Worm (Caenorhabditis elegans) whole organism, L1 larva: ENCODE data around the gene inx-2.

Experiments used
- C16A3.4 ChIP-seq: fragments of 150-350 bp; optimal IDR thresholded peaks from 2 replicates; lab custom pipeline; 2014; ENCODE audit warnings: missing biosample characterization, missing genetic modification characterization
- Y116A8C.19 ChIP-seq: sonication (generic microtip); optimal IDR thresholded peaks from 2 replicates; lab custom pipeline; 2016; ENCODE audit warnings: missing compliant biosample characterization, missing genetic modification characterization, borderline replicate concordance
- aly-2 ChIP-seq: fragments of 150-350 bp; optimal IDR thresholded peaks from 2 replicates; lab custom pipeline; 2014; ENCODE audit warnings: missing biosample characterization, missing genetic modification characterization
- blmp-1 ChIP-seq: fragments of 150-350 bp; optimal IDR thresholded peaks from 2 replicates; lab custom pipeline; 2014; ENCODE audit warnings: missing biosample characterization, missing genetic modification characterization
- ceh-63 ChIP-seq: fragments of 200-800 bp; sonication (Bioruptor generic); optimal IDR thresholded peaks from 2 replicates; lab custom pipeline; 2018; ENCODE audit warnings: mild to moderate bottlenecking, missing genetic modification characterization, missing compliant biosample characterization
- ceh-8 ChIP-seq: fragments of 200-800 bp; sonication (Bioruptor generic); optimal IDR thresholded peaks from 2 replicates; lab custom pipeline; 2018; ENCODE audit warnings: mild to moderate bottlenecking, missing genetic modification characterization, moderate library complexity, missing compliant biosample characterization
- ceh-90 ChIP-seq: sonication (generic microtip); optimal IDR thresholded peaks from 2 replicates; lab custom pipeline; 2016; ENCODE audit warnings: missing genetic modification characterization, missing compliant biosample characterization
- efl-3 ChIP-seq: fragments of 200-800 bp; sonication (Bioruptor generic); optimal IDR thresholded peaks from 2 replicates; lab custom pipeline; 2018; ENCODE audit warnings: mild to moderate bottlenecking, missing genetic modification characterization, missing compliant biosample characterization
- ets-5 ChIP-seq: fragments of 200-800 bp; sonication (Bioruptor generic); IDR thresholded peaks from 2 replicates; pipeline ENCODE4 v1.3.6; 2022; ENCODE audit warnings: missing genetic modification characterization, missing compliant biosample characterization
- fkh-10 ChIP-seq: sonication (generic microtip); optimal IDR thresholded peaks from 2 replicates; lab custom pipeline; 2017; ENCODE audit warnings: missing biosample characterization, missing genetic modification reagents, missing genetic modification characterization
- fkh-4 ChIP-seq: sonication (generic microtip); optimal IDR thresholded peaks from 2 replicates; lab custom pipeline; 2016; ENCODE audit warnings: missing compliant biosample characterization, missing genetic modification characterization, borderline replicate concordance
- hlh-17 ChIP-seq: fragments of 200-800 bp; sonication (Bioruptor generic); optimal IDR thresholded peaks from 2 replicates; lab custom pipeline; 2018; ENCODE audit warnings: missing genetic modification characterization, mild to moderate bottlenecking, missing compliant biosample characterization, moderate library complexity, borderline replicate concordance
- hpl-2 ChIP-seq: fragments of 150-350 bp; optimal IDR thresholded peaks from 2 replicates; lab custom pipeline; 2014; ENCODE audit warnings: missing biosample characterization, missing genetic modification reagents, missing genetic modification characterization
- lin-14 ChIP-seq: fragments of 200-800 bp; sonication (Bioruptor generic); optimal IDR thresholded peaks from 2 replicates; lab custom pipeline; 2018; ENCODE audit warnings: mild to moderate bottlenecking, missing genetic modification characterization, moderate library complexity, missing compliant biosample characterization
- lin-35 ChIP-seq, 2 experiments: fragments of 150-350 bp; optimal IDR thresholded peaks; 2 replicates each; lab custom pipeline; 2014; ENCODE audit warnings: missing biosample characterization in 2 of 2, missing genetic modification characterization in 2 of 2, missing genetic modification reagents in 2 of 2
- mdl-1 ChIP-seq, 2 experiments: fragments of 150-350 bp; optimal IDR thresholded peaks; 2 replicates each; lab custom pipeline; 2014 to 2017; ENCODE audit warnings: missing biosample characterization in 2 of 2, missing genetic modification characterization in 2 of 2, inconsistent platforms in 1 of 2
- nhr-12 ChIP-seq: sonication (generic microtip); optimal IDR thresholded peaks from 2 replicates; lab custom pipeline; 2017; ENCODE audit warnings: missing biosample characterization, missing genetic modification characterization
- nhr-19 ChIP-seq: fragments of 200-800 bp; sonication (Bioruptor generic); conservative IDR thresholded peaks from 2 replicates; pipeline ENCODE4 v1.3.6; 2022; ENCODE audit warnings: missing genetic modification characterization, missing compliant biosample characterization
- nhr-20 ChIP-seq: sonication (generic microtip); optimal IDR thresholded peaks from 2 replicates; lab custom pipeline; 2016; ENCODE audit warnings: mild to moderate bottlenecking, missing genetic modification characterization, missing compliant biosample characterization
- nhr-28 ChIP-seq: fragments of 150-350 bp; optimal IDR thresholded peaks from 2 replicates; lab custom pipeline; 2014; ENCODE audit warnings: missing biosample characterization, missing genetic modification characterization
- nhr-77 ChIP-seq: fragments of 150-350 bp; optimal IDR thresholded peaks from 2 replicates; lab custom pipeline; 2014; ENCODE audit warnings: missing biosample characterization, missing genetic modification characterization
- nhr-85 ChIP-seq: sonication (generic microtip); peaks from one replicate; lab custom pipeline; 2016; ENCODE audit warnings: missing genetic modification characterization, inconsistent platforms, missing compliant biosample characterization
- pag-3 ChIP-seq: sonication (generic microtip); optimal IDR thresholded peaks from 2 replicates; lab custom pipeline; 2017; ENCODE audit warnings: missing genetic modification characterization, mild to moderate bottlenecking, missing compliant biosample characterization, antibody characterized with exemption, borderline replicate concordance; ENCODE audit not compliant: insufficient read depth
- rnt-1 ChIP-seq: sonication (generic microtip); optimal IDR thresholded peaks from 2 replicates; lab custom pipeline; 2016; ENCODE audit warnings: mild to moderate bottlenecking, missing genetic modification characterization, moderate library complexity, missing compliant biosample characterization
- sptf-1 ChIP-seq: fragments of 150-350 bp; optimal IDR thresholded peaks from 2 replicates; lab custom pipeline; 2014; ENCODE audit warnings: missing biosample characterization, missing genetic modification characterization
- tlp-1 ChIP-seq: fragments of 150-350 bp; optimal IDR thresholded peaks from 2 replicates; lab custom pipeline; 2014; ENCODE audit warnings: missing biosample characterization, missing genetic modification characterization
- unc-130 ChIP-seq: fragments of 150-350 bp; optimal IDR thresholded peaks from 2 replicates; lab custom pipeline; 2017; ENCODE audit warnings: missing biosample characterization, missing genetic modification characterization, inconsistent platforms
- unc-86 ChIP-seq: sonication (generic microtip); optimal IDR thresholded peaks from 2 replicates; lab custom pipeline; 2016; ENCODE audit warnings: missing genetic modification characterization, missing compliant biosample characterization
- xbp-1 ChIP-seq: sonication (generic microtip); optimal IDR thresholded peaks from 2 replicates; lab custom pipeline; 2016; ENCODE audit warnings: missing genetic modification characterization, missing compliant biosample characterization
- zag-1 ChIP-seq: fragments of 150-350 bp; optimal IDR thresholded peaks from 2 replicates; lab custom pipeline; 2014; ENCODE audit warnings: missing biosample characterization, missing genetic modification characterization
- ztf-11 ChIP-seq, 2 experiments: sonication (generic microtip); optimal IDR thresholded peaks; 2 replicates each; lab custom pipeline; 2016 to 2017; ENCODE audit warnings: missing genetic modification characterization in 2 of 2, missing biosample characterization in 1 of 2, missing compliant biosample characterization in 1 of 2
- ztf-4 ChIP-seq: fragments of 150-350 bp; optimal IDR thresholded peaks from 2 replicates; lab custom pipeline; 2014; ENCODE audit warnings: missing biosample characterization, missing genetic modification characterization

The inx-2 gene

DNA sequence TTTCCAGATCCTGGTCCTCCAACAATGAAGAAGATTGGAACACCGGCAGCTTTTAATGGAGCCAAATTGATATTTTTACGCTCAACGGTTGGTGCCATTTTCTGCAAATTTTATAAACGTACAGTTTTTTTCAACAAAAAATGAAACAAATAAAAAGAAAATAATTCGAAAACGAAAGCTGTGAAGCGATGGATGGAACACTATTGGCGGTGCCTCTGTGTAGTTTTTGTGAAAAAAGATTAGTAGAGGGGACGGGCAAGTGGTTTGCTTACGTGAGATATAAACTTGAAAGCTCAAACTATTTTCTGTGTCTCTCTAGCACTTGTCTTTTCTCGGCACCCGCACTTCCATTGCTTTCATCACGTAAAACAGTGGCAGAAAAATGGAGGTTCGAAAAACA lies 8.9 kb downstream of the inx-2 start, which contains the start of gene F38B2.4:
F38B2.4 (minus strand) TSS at position 101 of the 400 bp plus-strand sequence.
- TF ChIP-seq nhr-77 (tag; lab: Kevin White, UChicago) (no peak), nhr-85 (tag; lab: Kevin White, UChicago) (peak; percentile 24), pag-3 (tag; lab: Kevin White, UChicago) (peak; percentile 37), fkh-10 (no peak), lin-14 (GFP tag; lab: Kevin White, UChicago) (peak; percentile 62), rnt-1 (tag; lab: Kevin White, UChicago) (peak; percentile 17)

DNA sequence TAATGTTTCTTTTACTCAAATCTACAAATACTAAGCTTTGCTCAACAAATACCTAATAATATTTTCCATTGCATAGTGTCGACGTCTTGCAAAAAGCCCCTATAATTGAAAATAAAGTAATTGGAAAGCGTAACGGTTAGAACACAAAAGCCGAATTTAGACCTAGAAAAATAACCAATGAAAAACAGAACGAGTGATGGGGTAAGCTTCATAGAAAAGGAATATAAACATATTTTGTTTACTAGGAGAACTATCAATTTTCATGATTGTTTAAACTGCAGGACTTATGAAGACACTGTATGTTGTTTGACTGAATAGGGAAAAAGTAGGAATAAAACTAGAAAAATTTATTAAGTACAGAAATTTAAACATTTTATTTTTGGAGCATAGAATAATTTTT lies 10.3 kb downstream of the inx-2 start, which contains the start of gene F38B2.3:
F38B2.3 (minus strand) TSS at position 101 of the 400 bp plus-strand sequence.
- TF ChIP-seq zag-1 (no peak), blmp-1 (tag; lab: Kevin White, UChicago) (no peak), ztf-4 (tag; lab: Kevin White, UChicago) (no peak), unc-86 (tag; lab: Kevin White, UChicago) (no peak), ceh-63 (GFP tag; lab: Kevin White, UChicago) (no peak), ceh-90 (no peak), Y116A8C.19 (no peak), nhr-12 (tag; lab: Kevin White, UChicago) (no peak), unc-130 (no peak), ets-5 (GFP tag; lab: Robert Waterston, UW) (no peak), hpl-2 (GFP tag; lab: Kevin White, UChicago) (no peak)

DNA sequence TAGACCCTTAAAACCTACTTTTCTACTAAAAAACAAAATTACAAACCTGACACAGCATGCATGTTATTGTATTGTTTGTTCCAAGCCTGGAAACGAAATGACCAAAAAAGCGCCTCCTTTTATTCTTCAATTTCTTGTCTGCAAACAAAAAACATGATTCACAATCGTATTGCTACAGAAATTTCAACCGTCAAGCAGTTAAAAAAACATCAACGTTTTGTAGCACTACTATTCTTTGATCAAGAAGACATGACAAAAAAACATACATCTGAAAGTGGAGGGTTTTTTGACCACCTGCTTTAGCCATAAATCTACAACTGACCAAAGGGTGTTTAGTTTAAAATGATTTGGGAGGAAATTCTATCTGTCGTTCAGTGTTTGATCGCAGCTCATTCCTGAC lies 15.4 kb downstream of the inx-2 start, which contains the start of gene F38B2.6:
F38B2.6 (minus strand) TSS at position 101 of the 400 bp plus-strand sequence.
- TF ChIP-seq C16A3.4 (tag; lab: Kevin White, UChicago), result no peak
- TF ChIP-seq fkh-4 (tag; lab: Kevin White, UChicago), result no peak

DNA sequence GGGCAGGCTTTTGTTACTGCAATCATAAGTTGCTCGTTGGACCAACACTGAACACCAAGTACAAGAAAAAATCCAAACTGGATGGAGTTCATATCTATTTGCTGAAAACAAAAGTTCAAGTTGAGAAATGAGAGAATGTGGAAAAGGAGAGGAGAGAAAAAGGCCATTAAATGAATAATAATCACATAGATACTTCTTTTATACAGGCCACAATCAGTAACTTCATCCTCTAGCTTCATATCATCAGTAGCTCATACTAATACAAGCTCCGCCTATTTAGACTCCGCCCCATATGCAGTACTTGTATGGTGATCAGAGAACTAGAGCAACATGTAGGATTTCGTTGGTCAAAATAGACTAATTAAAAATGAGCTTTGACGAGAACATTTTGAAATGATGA lies 17.3 kb downstream of the inx-2 start, which contains the start of gene F38B2.2:
F38B2.2 (minus strand) TSS at position 101 of the 400 bp plus-strand sequence.
- no peak for TF ChIP-seq hlh-17 (GFP tag; lab: Kevin White, UChicago)
- TF ChIP-seq ceh-8 (GFP tag; lab: Kevin White, UChicago), result peak; percentile 47

DNA sequence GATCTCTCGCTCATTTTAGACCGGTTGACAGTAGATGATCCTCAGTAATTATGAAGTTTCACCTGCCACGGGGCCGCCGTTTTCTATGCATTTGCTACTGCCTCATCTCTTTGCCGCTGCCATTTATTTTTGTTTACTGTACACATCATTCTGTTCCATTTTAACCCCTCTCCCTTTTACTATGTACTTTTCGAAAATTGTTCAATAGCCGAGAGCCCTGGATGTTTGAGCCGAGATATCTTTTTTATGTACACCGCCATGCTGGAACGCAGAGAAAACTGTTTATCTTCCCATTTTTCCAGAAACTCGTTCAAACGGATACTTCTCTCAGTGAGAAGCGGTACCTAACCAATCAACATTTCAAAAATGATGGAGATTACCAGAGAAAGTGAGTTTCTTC lies 25.7 kb downstream of the inx-2 start, which contains the start of gene ifa-1:
ifa-1 (plus strand) TSS at position 301 of the 400 bp plus-strand sequence.
- TF ChIP-seq hpl-2 (GFP tag; lab: Kevin White, UChicago), result no peak
- no peak for TF ChIP-seq blmp-1 (tag; lab: Kevin White, UChicago)
- TF ChIP-seq lin-35 (GFP tag; optimal IDR thresholded peaks at IDR 0.05; lab: Kevin White, UChicago), result no peak
- TF ChIP-seq unc-86 (tag; lab: Kevin White, UChicago), result no peak
- TF ChIP-seq rnt-1 (tag; lab: Kevin White, UChicago), result no peak
- no peak for TF ChIP-seq efl-3 (GFP tag; lab: Kevin White, UChicago)
- no peak for TF ChIP-seq aly-2 (tag; lab: Kevin White, UChicago)
- no peak for TF ChIP-seq sptf-1 (tag; lab: Kevin White, UChicago)
- no peak for TF ChIP-seq nhr-28 (tag; lab: Kevin White, UChicago)
- no peak for TF ChIP-seq nhr-20
- TF ChIP-seq xbp-1 (tag; lab: Kevin White, UChicago), result no peak
- no peak for TF ChIP-seq mdl-1 (tag; optimal IDR thresholded peaks at IDR 0.05; lab: Kevin White, UChicago)
- TF ChIP-seq nhr-85 (tag; lab: Kevin White, UChicago), result no peak
- no peak for TF ChIP-seq ets-5 (GFP tag; lab: Robert Waterston, UW)
- no peak for TF ChIP-seq ztf-11 (tag; optimal IDR thresholded peaks at IDR 0.05; lab: Kevin White, UChicago)
- TF ChIP-seq nhr-19 (GFP tag; lab: Robert Waterston, UW), result no peak
- TF ChIP-seq unc-130, result no peak

DNA sequence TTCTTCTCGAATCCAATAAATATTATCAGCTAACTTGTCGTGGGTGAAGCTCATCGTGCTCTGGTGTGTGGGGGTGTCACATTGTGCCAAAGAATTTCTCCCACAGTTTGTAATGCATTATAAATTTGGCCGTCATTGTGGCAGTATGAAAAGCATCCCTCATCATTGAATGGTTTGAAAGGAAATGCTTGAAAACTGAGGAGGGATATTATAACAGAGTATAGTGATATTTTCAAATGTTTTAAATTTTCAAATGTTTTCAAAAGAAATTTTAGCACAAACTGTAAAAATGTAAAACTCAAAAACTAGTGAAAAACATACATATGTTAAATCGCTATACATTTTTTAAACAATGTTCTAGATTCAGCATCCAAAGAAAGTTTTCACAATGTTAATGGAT lies 27.6 kb downstream of the inx-2 start, which contains the start of gene C03A3.3:
C03A3.3 (minus strand) TSS at position 101 of the 400 bp plus-strand sequence.
- no peak for TF ChIP-seq tlp-1 (tag; lab: Kevin White, UChicago)
